Fruit fly (Drosophila melanogaster): Measurements from ENCODE around the gene CG1440.

CG1440 gene

DNA sequence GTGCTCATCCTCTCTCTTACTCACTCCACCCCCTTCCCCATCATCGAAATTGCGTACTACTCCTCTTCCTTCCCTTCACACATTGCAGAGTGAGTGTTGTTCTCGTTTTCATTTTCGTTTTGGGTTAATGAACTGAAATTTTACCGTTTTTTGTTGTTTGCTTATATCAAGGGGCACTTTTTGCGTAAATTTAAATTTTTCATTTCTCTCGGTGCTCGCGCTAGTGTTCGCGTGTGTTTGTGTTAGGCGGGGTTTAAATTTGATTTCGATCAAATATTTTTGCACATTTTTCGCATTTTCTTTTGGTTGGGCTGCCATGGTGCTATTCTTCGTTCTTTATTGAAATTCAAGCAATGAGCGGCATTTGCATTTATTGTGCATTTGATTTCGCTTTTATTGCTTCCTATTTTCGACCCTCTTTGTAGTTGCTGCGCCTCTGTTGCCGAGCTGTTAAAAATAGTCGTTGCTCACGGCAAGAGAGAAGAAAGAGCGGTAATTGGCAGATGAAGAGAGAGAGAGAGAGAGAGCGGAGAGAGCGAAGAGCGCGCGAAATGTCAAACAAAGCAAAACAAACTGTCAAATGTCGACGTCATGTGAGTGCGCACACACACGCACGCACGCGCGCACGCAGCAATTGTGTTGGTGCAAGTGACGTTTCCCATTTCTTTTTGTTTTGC lies 15.9 kb upstream of the CG1440 start:
- TF ChIP-seq rn (GFP tag; IDR thresholded peaks at IDR 0.05) (no peak), Snoo (tag; optimal IDR thresholded peaks at IDR 0.05) (no peak), CG8301 (tag; optimal IDR thresholded peaks at IDR 0.05) (peak; percentile 40), CG34367 (tag; optimal IDR thresholded peaks at IDR 0.05) (peak; percentile 69), CG9948 (tag; optimal IDR thresholded peaks at IDR 0.05) (peak; percentile 16), fd96Ca (GFP tag; IDR thresholded peaks at IDR 0.05) (no peak; the same call in none of the 3 replicates), CG17806 (tag; optimal IDR thresholded peaks at IDR 0.05) (peak; percentile 3), CG4496 (GFP tag; IDR thresholded peaks at IDR 0.05) (peak; percentile 88), EcR (GFP tag; optimal IDR thresholded peaks at IDR 0.05) (peak; percentile 87), CG15710 (tag; optimal IDR thresholded peaks at IDR 0.05) (peak; percentile 29), Pif1B (GFP tag; optimal IDR thresholded peaks at IDR 0.05) (no peak), CG8159 (tag; optimal IDR thresholded peaks at IDR 0.05) (peak; percentile 33), CG32121 (GFP tag; IDR thresholded peaks at IDR 0.05) (peak; percentile 71), CG10348 (GFP tag; IDR thresholded peaks at IDR 0.05) (no peak), CG12605 (GFP tag; IDR thresholded peaks at IDR 0.05) (peak; percentile 96), Pif1A (GFP tag; optimal IDR thresholded peaks at IDR 0.05) (peak; percentile 72), CG14655 (GFP tag; optimal IDR thresholded peaks at IDR 0.05) (no peak), D1 (tag; optimal IDR thresholded peaks at IDR 0.05) (peak; percentile 31), gl (tag; optimal IDR thresholded peaks at IDR 0.05) (peak; percentile 90), Ets98B (GFP tag; IDR thresholded peaks at IDR 0.05) (peak; percentile 92), CG13204 (GFP tag; optimal IDR thresholded peaks at IDR 0.05) (peak; percentile 81)

- no peak for TF ChIP-seq D1 (tag; optimal IDR thresholded peaks at IDR 0.05)
- TF ChIP-seq CG4496 (GFP tag; IDR thresholded peaks at IDR 0.05), result no peak
- TF ChIP-seq CG9948 (tag; optimal IDR thresholded peaks at IDR 0.05), result no peak
- no peak for TF ChIP-seq CG8301 (tag; optimal IDR thresholded peaks at IDR 0.05)
- TF ChIP-seq CG12605 (GFP tag; IDR thresholded peaks at IDR 0.05), result no peak
Observed at dm6 chrX:8421449-8421795, 15.4 kb upstream of the CG1440 start.

DNA sequence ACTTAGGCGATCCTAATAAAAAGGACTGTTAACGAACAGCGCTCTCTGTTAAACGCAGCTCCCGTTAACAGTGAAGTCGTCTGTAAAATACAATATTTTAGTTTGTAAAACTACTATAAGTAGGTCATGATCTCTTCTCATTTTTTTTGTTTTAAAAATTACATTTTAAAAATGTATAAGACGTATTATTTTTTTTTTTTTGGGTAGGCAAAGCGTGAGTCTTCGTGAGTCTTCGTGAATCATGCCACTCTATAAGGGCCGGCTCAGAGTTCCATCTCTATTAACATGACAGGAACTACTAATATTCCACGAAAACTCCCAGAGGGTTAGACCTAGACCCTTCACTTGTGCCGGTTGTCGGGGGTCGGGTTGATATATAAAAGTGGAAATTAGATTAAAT lies 14.2 kb upstream of the CG1440 start:
- TF ChIP-seq CG10348 (GFP tag; IDR thresholded peaks at IDR 0.05), result no peak
- TF ChIP-seq Pif1A (GFP tag; optimal IDR thresholded peaks at IDR 0.05), result no peak
- no peak for TF ChIP-seq CG17806 (tag; optimal IDR thresholded peaks at IDR 0.05)
- TF ChIP-seq CG34367 (tag; optimal IDR thresholded peaks at IDR 0.05), result no peak
- TF ChIP-seq CG8301 (tag; optimal IDR thresholded peaks at IDR 0.05), result no peak
- TF ChIP-seq CG13204 (GFP tag; optimal IDR thresholded peaks at IDR 0.05), result no peak
- no peak for TF ChIP-seq fd96Ca (GFP tag; IDR thresholded peaks at IDR 0.05)
- TF ChIP-seq D1 (tag; optimal IDR thresholded peaks at IDR 0.05), result no peak
- no peak for TF ChIP-seq CG8159 (tag; optimal IDR thresholded peaks at IDR 0.05)
- TF ChIP-seq CG12605 (GFP tag; IDR thresholded peaks at IDR 0.05), result no peak
- no peak for TF ChIP-seq gl (tag; optimal IDR thresholded peaks at IDR 0.05)

DNA sequence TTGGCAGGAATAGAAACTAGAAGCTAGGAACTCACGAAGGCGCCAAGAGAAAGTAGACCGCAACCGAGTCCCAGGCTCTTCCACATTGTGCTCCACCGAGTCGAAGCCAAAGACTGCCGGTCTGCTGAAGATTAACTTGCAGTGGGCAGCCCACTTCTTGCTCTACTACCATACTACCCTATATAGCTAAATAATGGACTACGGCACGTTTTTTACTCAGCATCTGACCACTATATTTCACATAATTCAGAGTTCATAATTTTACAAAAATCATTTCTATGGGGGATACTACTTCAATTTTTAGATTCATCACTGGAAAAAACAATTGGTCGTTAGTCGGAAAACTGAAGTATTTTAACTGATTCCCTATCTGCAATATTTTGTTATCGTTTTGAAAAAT lies 3.1 kb upstream of the CG1440 start, which contains the start of gene CG32712:
Gene CG32712, minus strand, starts transcription at position 101 of the 400 bp plus-strand sequence.
- TF ChIP-seq CG9948 (tag; optimal IDR thresholded peaks at IDR 0.05), result no peak
- no peak for TF ChIP-seq CG13204 (GFP tag; optimal IDR thresholded peaks at IDR 0.05)
- TF ChIP-seq CG8301 (tag; optimal IDR thresholded peaks at IDR 0.05), result no peak
- TF ChIP-seq Pif1B (GFP tag; optimal IDR thresholded peaks at IDR 0.05), result no peak
- no peak for TF ChIP-seq Ets98B (GFP tag; IDR thresholded peaks at IDR 0.05)
- TF ChIP-seq D1 (tag; optimal IDR thresholded peaks at IDR 0.05), result no peak
- TF ChIP-seq CG12605 (GFP tag; IDR thresholded peaks at IDR 0.05), result no peak

DNA sequence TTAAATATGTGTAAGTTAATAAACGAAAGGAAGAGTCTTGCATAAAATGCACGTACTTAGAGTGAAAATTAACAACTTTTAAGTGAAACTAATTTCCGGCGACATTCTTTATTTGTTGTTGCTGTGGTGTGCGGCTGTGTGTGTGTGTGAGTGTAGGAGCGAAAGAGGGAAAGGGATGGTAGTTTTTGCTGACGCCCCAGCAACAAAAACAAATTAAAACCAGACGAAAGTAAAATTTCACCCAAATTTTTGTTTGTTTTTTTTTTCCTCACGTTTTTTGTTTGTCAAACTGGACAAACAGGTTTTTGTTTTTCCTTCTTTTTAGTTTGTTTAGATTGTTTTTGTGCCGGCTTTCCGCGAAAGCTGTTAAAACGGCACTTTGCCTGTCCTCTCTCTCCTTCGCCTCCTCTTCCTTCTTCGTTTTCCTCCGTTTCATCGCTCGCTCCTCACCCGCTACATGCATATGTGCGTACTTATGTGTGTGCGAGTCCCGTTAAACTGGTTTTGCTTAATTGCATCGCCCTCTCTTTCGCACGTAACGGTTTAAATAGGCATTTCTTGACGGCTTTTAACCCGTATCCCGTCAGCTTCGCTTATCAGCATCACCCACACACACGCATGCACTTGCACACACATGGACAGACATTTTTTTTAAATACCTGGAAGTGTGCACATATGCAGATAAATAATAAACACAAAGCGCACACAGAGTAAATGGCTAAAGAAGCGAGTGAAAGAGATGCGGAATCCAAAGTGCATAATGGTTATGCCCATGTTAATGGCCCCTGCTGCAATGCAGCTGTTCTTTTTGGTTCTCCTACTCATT lies 641 bp downstream of the CG1440 start, which contains the start of gene Miga:
Gene Miga, minus strand, starts transcription at position 536 of the 826 bp plus-strand sequence.
- TF ChIP-seq CG9948 (tag; optimal IDR thresholded peaks at IDR 0.05), result no peak
- TF ChIP-seq Ets98B (GFP tag; IDR thresholded peaks at IDR 0.05), result peak; percentile 11; the same call in 1 of the 2 replicates
- TF ChIP-seq CG4496 (GFP tag; IDR thresholded peaks at IDR 0.05), result 0 out of 3 replicates have a peak, but pooled peaks have one; percentile 40
- TF ChIP-seq CG13204 (GFP tag; optimal IDR thresholded peaks at IDR 0.05), result no peak
- TF ChIP-seq CG17806 (tag; optimal IDR thresholded peaks at IDR 0.05), result no peak
- TF ChIP-seq CG34367 (tag; optimal IDR thresholded peaks at IDR 0.05), result no peak
- no peak for TF ChIP-seq fd96Ca (GFP tag; IDR thresholded peaks at IDR 0.05)
- no peak for TF ChIP-seq rn (GFP tag; IDR thresholded peaks at IDR 0.05)
- peak; percentile 36 for TF ChIP-seq Pif1B (GFP tag; optimal IDR thresholded peaks at IDR 0.05)
- TF ChIP-seq CG8159 (tag; optimal IDR thresholded peaks at IDR 0.05), result no peak
- TF ChIP-seq Snoo (tag; optimal IDR thresholded peaks at IDR 0.05), result no peak
- TF ChIP-seq CG32121 (GFP tag; IDR thresholded peaks at IDR 0.05), result peak; percentile 32; the same call in 1 of the 2 replicates
- TF ChIP-seq EcR (GFP tag; optimal IDR thresholded peaks at IDR 0.05), result peak; percentile 92
- no peak for TF ChIP-seq CG12605 (GFP tag; IDR thresholded peaks at IDR 0.05)
- no peak for TF ChIP-seq gl (tag; optimal IDR thresholded peaks at IDR 0.05)
- TF ChIP-seq CG14655 (GFP tag; optimal IDR thresholded peaks at IDR 0.05), result no peak
- no peak for TF ChIP-seq Pif1A (GFP tag; optimal IDR thresholded peaks at IDR 0.05)
- TF ChIP-seq D1 (tag; optimal IDR thresholded peaks at IDR 0.05), result no peak
- TF ChIP-seq CG10348 (GFP tag; IDR thresholded peaks at IDR 0.05), result no peak
- peak; percentile 2 for TF ChIP-seq CG8301 (tag; optimal IDR thresholded peaks at IDR 0.05)
- TF ChIP-seq CG15710 (tag; optimal IDR thresholded peaks at IDR 0.05), result no peak

All from whole organism, pupa.